Worm (Caenorhabditis elegans) whole organism, L2 larva: ENCODE measurements around the gene fbxa-164.
A peak's percentile ranks its signal among the peaks of the same experiment; 100 is the strongest.

Experiments used
- C34F6.9 ChIP-seq: fragments of 150-350 bp; optimal IDR thresholded peaks from 2 replicates; lab custom pipeline; 2014; ENCODE audit warnings: missing biosample characterization, missing genetic modification characterization
- R02D3.7 ChIP-seq: fragments of 150-350 bp; optimal IDR thresholded peaks from 2 replicates; lab custom pipeline; 2014; ENCODE audit warnings: missing biosample characterization, missing genetic modification characterization
- Y55F3AM.14 ChIP-seq: fragments of 200-800 bp; sonication (Bioruptor generic); optimal IDR thresholded peaks from 2 replicates; lab custom pipeline; 2018; ENCODE audit warnings: mild to moderate bottlenecking, missing genetic modification characterization, missing compliant biosample characterization
- ZK546.5 ChIP-seq: sonication (generic microtip); optimal IDR thresholded peaks from 2 replicates; lab custom pipeline; 2017; ENCODE audit warnings: missing biosample characterization, missing genetic modification characterization
- aly-2 ChIP-seq: fragments of 150-350 bp; optimal IDR thresholded peaks from 2 replicates; lab custom pipeline; 2014; ENCODE audit warnings: missing biosample characterization, missing genetic modification characterization
- ama-1 ChIP-seq: fragments of 150-350 bp; optimal IDR thresholded peaks from 2 replicates; lab custom pipeline; 2018; ENCODE audit warnings: inconsistent platforms
- blmp-1 ChIP-seq: sonication (generic microtip); optimal IDR thresholded peaks from 2 replicates; lab custom pipeline; 2017; ENCODE audit warnings: missing genetic modification characterization, mild to moderate bottlenecking, missing compliant biosample characterization, antibody characterized with exemption, moderate library complexity; ENCODE audit not compliant: insufficient read depth
- ceh-16 ChIP-seq: fragments of 150-350 bp; optimal IDR thresholded peaks from 2 replicates; lab custom pipeline; 2014; ENCODE audit warnings: missing biosample characterization, missing genetic modification characterization
- elt-1 ChIP-seq: fragments of 150-350 bp; optimal IDR thresholded peaks from 2 replicates; lab custom pipeline; 2014; ENCODE audit warnings: missing biosample characterization, missing genetic modification characterization
- elt-3 ChIP-seq: sonication (generic microtip); optimal IDR thresholded peaks from 2 replicates; lab custom pipeline; 2017; ENCODE audit warnings: missing biosample characterization, missing genetic modification characterization
- fos-1 ChIP-seq: fragments of 150-350 bp; optimal IDR thresholded peaks from 2 replicates; lab custom pipeline; 2014; ENCODE audit warnings: missing biosample characterization, missing genetic modification characterization
- gmeb-1 ChIP-seq: fragments of 150-350 bp; optimal IDR thresholded peaks from 2 replicates; lab custom pipeline; 2014; ENCODE audit warnings: missing biosample characterization, missing genetic modification characterization
- lin-11 ChIP-seq: fragments of 150-350 bp; sonication (generic microtip); optimal IDR thresholded peaks from 2 replicates; lab custom pipeline; 2014; ENCODE audit warnings: missing biosample characterization, missing genetic modification characterization, inconsistent platforms, mixed read lengths
- lsy-2 ChIP-seq, 2 experiments: fragments of 150-350 bp in 1 of 2; sonication (generic microtip) in 1 of 2; optimal IDR thresholded peaks; 2 replicates each; lab custom pipeline; 2014 to 2017; ENCODE audit warnings: missing biosample characterization in 2 of 2, missing genetic modification characterization in 2 of 2
- mbf-1 ChIP-seq: sonication (generic microtip); optimal IDR thresholded peaks from 2 replicates; lab custom pipeline; 2017; ENCODE audit warnings: missing biosample characterization, missing genetic modification characterization
- mdl-1 ChIP-seq, 2 experiments: fragments of 150-350 bp in 1 of 2; sonication (generic microtip) in 1 of 2; optimal IDR thresholded peaks; 2 replicates each; lab custom pipeline; 2017; ENCODE audit warnings: missing biosample characterization in 2 of 2, missing genetic modification characterization in 2 of 2
- nhr-129 ChIP-seq: fragments of 150-350 bp; optimal IDR thresholded peaks from 2 replicates; lab custom pipeline; 2014; ENCODE audit warnings: missing biosample characterization, missing genetic modification characterization
- nhr-23 ChIP-seq: fragments of 150-350 bp; optimal IDR thresholded peaks from 2 replicates; lab custom pipeline; 2014; ENCODE audit warnings: missing biosample characterization, missing genetic modification reagents, missing genetic modification characterization
- nhr-237 ChIP-seq: fragments of 150-350 bp; optimal IDR thresholded peaks from 2 replicates; lab custom pipeline; 2014; ENCODE audit warnings: missing biosample characterization, missing genetic modification characterization
- nhr-25 ChIP-seq: fragments of 150-350 bp; sonication (generic microtip); optimal IDR thresholded peaks from 3 replicates; lab custom pipeline; 2014; ENCODE audit warnings: missing biosample characterization, missing genetic modification characterization
- nhr-6 ChIP-seq: fragments of 150-350 bp; optimal IDR thresholded peaks from 2 replicates; lab custom pipeline; 2014; ENCODE audit warnings: missing biosample characterization, missing genetic modification characterization
- nhr-77 ChIP-seq: fragments of 150-350 bp; optimal IDR thresholded peaks from 2 replicates; lab custom pipeline; 2014; ENCODE audit warnings: missing biosample characterization, missing genetic modification characterization
- peb-1 ChIP-seq: fragments of 150-350 bp; optimal IDR thresholded peaks from 2 replicates; lab custom pipeline; 2014; ENCODE audit warnings: missing biosample characterization, missing genetic modification characterization
- sem-4 ChIP-seq: fragments of 150-350 bp; optimal IDR thresholded peaks from 2 replicates; lab custom pipeline; 2014; ENCODE audit warnings: missing biosample characterization, missing genetic modification reagents, missing genetic modification characterization
- skn-1 ChIP-seq: sonication (generic microtip); optimal IDR thresholded peaks from 2 replicates; lab custom pipeline; 2017; ENCODE audit warnings: missing biosample characterization, missing genetic modification characterization
- sma-3 ChIP-seq: sonication (generic microtip); optimal IDR thresholded peaks from 2 replicates; lab custom pipeline; 2016; ENCODE audit warnings: missing genetic modification reagents, missing genetic modification characterization, missing compliant biosample characterization
- sma-9 ChIP-seq, 2 experiments: fragments of 150-350 bp in 1 of 2; sonication (generic microtip) in 1 of 2; optimal IDR thresholded peaks; 2 replicates each; lab custom pipeline; 2014 to 2016; ENCODE audit warnings: missing genetic modification characterization in 2 of 2, mild to moderate bottlenecking in 1 of 2, missing biosample characterization in 1 of 2, missing compliant biosample characterization in 1 of 2, missing genetic modification reagents in 1 of 2, moderate library complexity in 1 of 2
- snpc-4 ChIP-seq: fragments of 150-350 bp; optimal IDR thresholded peaks from 2 replicates; lab custom pipeline; 2014; ENCODE audit warnings: missing biosample characterization, missing genetic modification characterization
- unc-62 ChIP-seq: fragments of 150-350 bp; optimal IDR thresholded peaks from 2 replicates; lab custom pipeline; 2014; ENCODE audit warnings: missing biosample characterization, missing genetic modification reagents, missing genetic modification characterization
- zag-1 ChIP-seq: fragments of 150-350 bp; optimal IDR thresholded peaks from 2 replicates; lab custom pipeline; 2014; ENCODE audit warnings: missing biosample characterization, missing genetic modification characterization
- ztf-1 ChIP-seq: fragments of 200-800 bp; sonication (Bioruptor generic); conservative IDR thresholded peaks from 2 replicates; pipeline ENCODE4 v1.3.6; 2022; ENCODE audit warnings: missing genetic modification characterization, missing compliant biosample characterization
- ztf-4 ChIP-seq: fragments of 150-350 bp; optimal IDR thresholded peaks from 2 replicates; lab custom pipeline; 2014; ENCODE audit warnings: missing biosample characterization, missing genetic modification characterization

The fbxa-164 gene

DNA sequence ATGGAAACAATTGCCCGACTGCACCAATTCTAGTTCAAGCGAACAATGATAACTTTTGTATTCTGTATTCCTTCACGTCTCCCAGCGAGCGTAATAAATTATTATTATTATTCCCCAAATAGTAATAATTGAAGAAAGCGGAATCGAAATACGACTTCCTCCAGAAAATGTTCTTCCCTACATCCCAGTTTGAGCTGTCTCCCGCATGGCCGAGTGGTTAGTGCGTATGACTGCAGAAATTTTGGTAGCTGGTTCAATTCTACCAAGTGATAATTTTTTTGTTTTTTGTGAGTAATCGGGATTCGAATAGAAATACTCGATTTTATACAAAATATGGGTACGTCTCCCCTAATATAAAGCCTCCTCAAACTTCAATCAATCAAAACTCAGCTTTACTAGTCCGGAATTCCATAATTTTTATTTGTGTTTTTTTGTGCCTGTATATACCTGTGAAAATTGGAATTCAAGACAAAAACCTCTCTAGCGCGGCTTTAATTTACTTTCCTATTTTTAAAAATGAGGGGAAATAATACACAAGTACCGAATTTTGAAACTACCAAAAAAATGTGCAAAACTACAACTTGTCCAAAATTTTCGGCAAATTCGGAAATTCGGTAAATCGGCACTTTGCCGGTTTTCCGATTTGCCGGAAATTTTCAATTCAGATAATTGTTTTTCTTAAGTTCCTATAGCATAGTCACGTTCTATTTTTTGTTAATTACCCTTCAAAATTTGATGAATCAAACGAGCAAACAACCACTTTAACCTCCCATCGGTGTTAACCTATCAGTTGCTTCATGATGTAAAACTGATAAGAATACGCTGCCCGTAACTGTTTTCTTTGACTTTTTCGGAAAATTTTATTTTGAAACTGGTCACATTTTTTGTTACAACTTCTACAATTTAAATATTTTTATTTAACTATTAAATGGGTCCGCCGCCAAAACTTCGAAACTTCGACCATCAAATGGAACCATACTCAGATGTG lies 16.5 kb downstream of the fbxa-164 start, which contains the start of gene bath-46:
Gene bath-46 (plus strand): TSS at position 806 of the 988 bp plus-strand sequence.
- peak; percentile 74 for TF ChIP-seq fos-1
- no peak for TF ChIP-seq Y55F3AM.14
- peak; percentile 2 for TF ChIP-seq nhr-129 (tag; lab: Kevin White, UChicago)
- no peak for TF ChIP-seq sem-4 (tag; lab: Kevin White, UChicago)
- no peak for TF ChIP-seq aly-2 (tag; lab: Kevin White, UChicago)

DNA sequence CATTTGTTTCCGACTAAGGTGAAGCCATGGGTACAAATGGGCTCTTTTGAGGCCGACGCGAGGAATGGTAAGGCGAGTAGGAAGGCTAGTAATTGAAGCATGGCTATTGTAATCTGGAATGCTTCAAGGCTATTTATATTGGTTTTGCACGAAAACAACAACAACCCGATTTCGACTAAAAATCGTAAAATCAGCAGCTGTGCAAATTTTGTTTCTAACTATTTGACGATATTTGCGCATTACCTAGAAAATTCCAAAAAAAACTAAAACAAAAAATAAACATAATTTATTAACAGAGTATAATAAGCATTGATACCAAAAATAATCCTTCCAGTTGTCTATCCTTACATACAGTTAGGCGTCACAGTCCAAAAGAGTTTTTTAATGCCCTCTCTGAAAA lies 18.7 kb downstream of the fbxa-164 start, which contains the start of gene clec-20:
Gene clec-20 (minus strand): TSS at position 101 of the 400 bp plus-strand sequence.
- TF ChIP-seq ztf-4 (tag; lab: Kevin White, UChicago) (no peak), C34F6.9 (tag; lab: Kevin White, UChicago) (no peak), lsy-2 (tag; optimal IDR thresholded peaks at IDR 0.05; lab: Kevin White, UChicago) (no peak), mbf-1 (tag; lab: Kevin White, UChicago) (no peak), elt-1 (tag; lab: Kevin White, UChicago) (no peak), nhr-6 (no peak), lin-11 (tag; lab: Kevin White, UChicago) (no peak), Y55F3AM.14 (no peak), nhr-23 (tag; lab: Kevin White, UChicago) (no peak), mdl-1 (tag; optimal IDR thresholded peaks at IDR 0.05; lab: Kevin White, UChicago) (no peak), aly-2 (tag; lab: Kevin White, UChicago) (no peak)

DNA sequence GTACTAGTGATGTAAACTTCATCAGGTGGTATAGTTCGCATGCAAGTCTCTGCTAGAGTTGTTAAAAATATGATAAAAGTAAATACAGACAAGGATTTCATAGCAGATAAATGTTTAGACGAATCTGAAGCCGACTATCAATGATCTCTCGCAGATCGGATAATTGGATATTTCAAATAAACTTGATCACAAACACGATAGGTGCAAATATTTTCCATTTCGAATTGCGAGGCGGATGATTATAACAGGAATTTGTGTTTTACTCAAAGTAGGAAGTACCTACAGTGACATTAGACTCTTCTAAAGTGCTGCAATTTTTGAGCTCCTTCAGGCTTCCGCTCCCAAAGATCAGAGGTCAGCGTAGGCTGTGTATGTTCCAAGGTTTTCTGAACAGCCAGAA lies 24.0 kb downstream of the fbxa-164 start, which contains the start of gene T07H3.7:
Gene T07H3.7 (minus strand): TSS at position 101 of the 400 bp plus-strand sequence.
- TF ChIP-seq nhr-25 (tag; lab: Kevin White, UChicago): no peak
- no peak for TF ChIP-seq skn-1
- no peak for TF ChIP-seq zag-1
- no peak for TF ChIP-seq Y55F3AM.14
- TF ChIP-seq mdl-1 (tag; optimal IDR thresholded peaks at IDR 0.05; lab: Kevin White, UChicago): no peak
- TF ChIP-seq R02D3.7 (tag; lab: Kevin White, UChicago): no peak
- no peak for TF ChIP-seq gmeb-1
- TF ChIP-seq ceh-16 (tag; lab: Kevin White, UChicago): no peak
- TF ChIP-seq elt-3: no peak
- no peak for TF ChIP-seq lin-11 (tag; lab: Kevin White, UChicago)
- TF ChIP-seq nhr-77 (tag; lab: Kevin White, UChicago): no peak
- TF ChIP-seq mbf-1 (tag; lab: Kevin White, UChicago): no peak
- TF ChIP-seq C34F6.9 (tag; lab: Kevin White, UChicago): no peak
- TF ChIP-seq ztf-1 (GFP tag; lab: Robert Waterston, UW): no peak
- TF ChIP-seq nhr-23 (tag; lab: Kevin White, UChicago): no peak
- TF ChIP-seq sma-9 (GFP tag; optimal IDR thresholded peaks at IDR 0.05; lab: Kevin White, UChicago): no peak
- no peak for TF ChIP-seq sma-9 (tag; optimal IDR thresholded peaks at IDR 0.05; lab: Kevin White, UChicago)
- no peak for TF ChIP-seq sma-3 (GFP tag; lab: Kevin White, UChicago)
- TF ChIP-seq sem-4 (tag; lab: Kevin White, UChicago): no peak
- no peak for TF ChIP-seq ZK546.5 (tag; lab: Kevin White, UChicago)
- no peak for TF ChIP-seq peb-1 (tag; lab: Kevin White, UChicago)
- TF ChIP-seq, all 48 proteins: peak for 0

DNA sequence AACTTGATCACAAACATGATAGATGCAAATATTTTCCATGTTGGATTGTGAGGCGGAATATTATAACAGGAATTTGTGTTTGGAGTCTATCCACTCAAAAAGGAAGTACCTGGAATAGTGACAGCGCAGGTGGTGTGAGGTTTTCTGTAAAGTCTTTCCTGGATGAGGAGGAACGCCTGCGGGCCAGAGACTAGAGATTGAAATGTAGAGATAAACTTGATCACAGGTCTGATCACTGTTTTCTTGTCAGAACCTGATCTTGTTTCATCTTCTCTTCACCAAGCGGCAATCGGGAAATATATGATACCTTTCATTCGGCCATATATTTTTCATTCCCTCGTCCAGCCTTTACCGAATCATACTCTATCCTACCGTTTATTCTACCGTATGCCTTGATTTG lies 27.6 kb downstream of the fbxa-164 start, which contains the start of gene T07H3.8:
Gene T07H3.8 (plus strand): TSS at position 301 of the 400 bp plus-strand sequence.
- TF ChIP-seq snpc-4 (tag; lab: Kevin White, UChicago) (no peak), nhr-129 (tag; lab: Kevin White, UChicago) (no peak), ama-1 (no peak), ZK546.5 (tag; lab: Kevin White, UChicago) (no peak), blmp-1 (no peak), sma-3 (GFP tag; lab: Kevin White, UChicago) (no peak), nhr-237 (no peak), unc-62 (GFP tag; lab: Kevin White, UChicago) (no peak)
